Worm (Caenorhabditis elegans) whole organism, L4 larva: ENCODE measurements around the gene prmt-1.

Experiments
- F49E8.2 ChIP-seq: sonication (generic microtip); optimal IDR thresholded peaks from 2 replicates; lab custom pipeline; 2016; ENCODE audit warnings: missing compliant biosample characterization, mild to moderate bottlenecking, missing genetic modification characterization, borderline replicate concordance
- ceh-28 ChIP-seq: fragments of 150-350 bp; optimal IDR thresholded peaks from 2 replicates; lab custom pipeline; 2014; ENCODE audit warnings: missing biosample characterization, missing genetic modification reagents, missing genetic modification characterization
- fkh-10 ChIP-seq: fragments of 150-350 bp; optimal IDR thresholded peaks from 2 replicates; lab custom pipeline; 2014; ENCODE audit warnings: missing biosample characterization, missing genetic modification reagents, missing genetic modification characterization
- lin-13 ChIP-seq: fragments of 150-350 bp; optimal IDR thresholded peaks from 2 replicates; lab custom pipeline; 2014; ENCODE audit warnings: missing biosample characterization, missing genetic modification reagents, missing genetic modification characterization
- lin-39 ChIP-seq: fragments of 150-350 bp; optimal IDR thresholded peaks from 2 replicates; lab custom pipeline; 2014; ENCODE audit warnings: missing biosample characterization, missing genetic modification reagents, missing genetic modification characterization
- madf-9 ChIP-seq: fragments of 200-800 bp; sonication (Bioruptor generic); conservative IDR thresholded peaks from 2 replicates; pipeline ENCODE4 v1.3.6; 2022; ENCODE audit warnings: missing genetic modification reagents, missing genetic modification characterization, missing compliant biosample characterization
- mep-1 ChIP-seq: fragments of 150-350 bp; sonication (generic microtip); optimal IDR thresholded peaks from 3 replicates; lab custom pipeline; 2014; ENCODE audit warnings: missing biosample characterization, missing genetic modification characterization
- mes-2 ChIP-seq: sonication (generic microtip); optimal IDR thresholded peaks from 2 replicates; lab custom pipeline; 2016; ENCODE audit warnings: missing genotype, mild to moderate bottlenecking, missing genetic modification characterization, missing compliant biosample characterization; ENCODE audit not compliant: poor library complexity, severe bottlenecking
- nhr-10 ChIP-seq: fragments of 150-350 bp; optimal IDR thresholded peaks from 2 replicates; lab custom pipeline; 2014; ENCODE audit warnings: missing biosample characterization, missing genetic modification characterization
- nhr-237 ChIP-seq: sonication (generic microtip); optimal IDR thresholded peaks from 2 replicates; lab custom pipeline; 2017; ENCODE audit warnings: missing biosample characterization, missing genetic modification characterization
- nhr-48 ChIP-seq: sonication (generic microtip); optimal IDR thresholded peaks from 2 replicates; lab custom pipeline; 2016; ENCODE audit warnings: mild to moderate bottlenecking, missing genetic modification characterization, missing compliant biosample characterization
- nhr-77 ChIP-seq: fragments of 150-350 bp; optimal IDR thresholded peaks from 2 replicates; lab custom pipeline; 2014; ENCODE audit warnings: missing biosample characterization, missing genetic modification characterization

- no peak for TF ChIP-seq nhr-10 (tag; lab: Kevin White, UChicago)
- TF ChIP-seq nhr-77 (tag; lab: Kevin White, UChicago): no peak
- no peak for TF ChIP-seq F49E8.2 (tag; lab: Kevin White, UChicago)
- no peak for TF ChIP-seq nhr-237 (tag; lab: Kevin White, UChicago)
- no peak for TF ChIP-seq lin-39
- TF ChIP-seq mep-1: no peak
- TF ChIP-seq nhr-48 (tag; lab: Kevin White, UChicago): no peak
- TF ChIP-seq mes-2: no peak
- no peak for TF ChIP-seq ceh-28 (tag; lab: Kevin White, UChicago)
- TF ChIP-seq lin-13: no peak
- no peak for TF ChIP-seq madf-9
- no peak for TF ChIP-seq fkh-10 (GFP tag; lab: Kevin White, UChicago)
Measured at ce11 chrV:20266992-20267391, 2.5 kb downstream of the prmt-1 start, which contains the start of gene mdt-17.
